Worm (Caenorhabditis elegans) whole organism, L2 larva: ENCODE results near the gene mif-1.

Experiments
- lin-13 ChIP-seq: fragments of 150-350 bp; optimal IDR thresholded peaks from 2 replicates; lab custom pipeline; 2014; ENCODE audit warnings: missing biosample characterization, missing genetic modification reagents, missing genetic modification characterization
- ztf-11 ChIP-seq: sonication (generic microtip); optimal IDR thresholded peaks from 2 replicates; lab custom pipeline; 2017; ENCODE audit warnings: missing biosample characterization, missing genetic modification characterization

DNA sequence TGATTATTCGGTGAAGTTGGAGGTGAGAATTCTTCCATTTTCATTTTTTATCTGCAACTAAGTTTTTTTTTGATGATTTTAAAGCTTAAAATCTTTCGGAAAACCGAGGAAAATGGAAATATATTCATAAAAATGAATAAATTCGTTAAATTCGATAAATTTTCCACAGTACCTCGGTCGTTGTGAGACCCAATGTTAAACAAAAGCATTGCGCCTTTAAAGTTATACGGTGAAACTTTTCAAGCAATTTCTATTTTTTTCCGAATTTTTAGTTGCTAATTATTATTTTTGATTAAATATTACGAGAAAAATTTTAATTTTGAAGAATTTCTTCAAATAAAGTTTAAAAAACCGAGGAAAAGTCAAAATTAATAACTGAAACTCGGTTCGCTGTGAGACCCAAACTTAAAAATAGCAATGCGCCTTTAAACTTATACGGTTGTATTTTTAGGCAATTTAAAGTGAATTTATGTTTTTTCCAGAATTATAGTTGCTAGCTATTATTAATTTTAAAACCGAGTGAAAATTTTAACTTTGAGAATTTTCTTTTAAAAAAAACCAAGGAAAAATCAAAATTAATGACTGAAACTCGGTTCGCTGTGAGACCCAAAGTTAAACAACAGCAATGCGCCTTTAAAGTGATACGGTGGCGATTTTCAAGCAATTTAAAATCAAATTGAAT lies 21.4 kb downstream of the mif-1 start, which contains the start of gene taf-12:
- no peak for TF ChIP-seq lin-13 (GFP tag; lab: Kevin White, UChicago)
- no peak for TF ChIP-seq ztf-11
